Fruit fly (Drosophila melanogaster) whole organism, embryonic: ENCODE data around the gene AMPdeam.
A peak's percentile ranks its signal among the peaks of the same experiment; 100 is the strongest.

Experiments
- BtbVII ChIP-seq: fragments of 200-800 bp; sonication (Bioruptor generic); optimal IDR thresholded peaks from 3 replicates; lab custom pipeline; 2017; ENCODE audit warnings: missing biosample characterization, mild to moderate bottlenecking, missing genetic modification characterization
- CG11456 ChIP-seq: fragments of 200-800 bp; sonication (Bioruptor generic); IDR thresholded peaks from 3 replicates; pipeline ENCODE4 v1.3.6; 2022; ENCODE audit warnings: missing biosample characterization, missing genetic modification characterization
- CG11723 ChIP-seq: fragments of 200-800 bp; sonication (Bioruptor generic); optimal IDR thresholded peaks from 2 replicates; lab custom pipeline; 2017; ENCODE audit warnings: missing biosample characterization, mild to moderate bottlenecking, missing genetic modification characterization
- CG14050 ChIP-seq: fragments of 200-800 bp; sonication (Bioruptor generic); IDR thresholded peaks from 3 replicates; pipeline ENCODE4 v1.3.6; 2022; ENCODE audit warnings: missing biosample characterization, missing genetic modification characterization
- CG14441 ChIP-seq: fragments of 200-800 bp; sonication (Bioruptor generic); IDR thresholded peaks from 2 replicates; pipeline ENCODE4 v1.3.6; 2022; ENCODE audit warnings: missing biosample characterization, missing genetic modification characterization
- CG14710 ChIP-seq: fragments of 200-800 bp; sonication (Bioruptor generic); optimal IDR thresholded peaks from 3 replicates; lab custom pipeline; 2019; ENCODE audit warnings: missing biosample characterization, mild to moderate bottlenecking, missing genetic modification characterization, moderate library complexity
- CG15269 ChIP-seq: fragments of 200-800 bp; sonication (Bioruptor generic); optimal IDR thresholded peaks from 2 replicates; lab custom pipeline; 2018; ENCODE audit warnings: missing biosample characterization, mild to moderate bottlenecking, missing genetic modification characterization, moderate library complexity
- CG15696 ChIP-seq: fragments of 200-800 bp; sonication (Bioruptor generic); optimal IDR thresholded peaks from 2 replicates; lab custom pipeline; 2019; ENCODE audit warnings: missing biosample characterization, mild to moderate bottlenecking, missing genetic modification characterization, moderate library complexity
- CG17385 ChIP-seq: fragments of 200-800 bp; sonication (Bioruptor generic); optimal IDR thresholded peaks from 3 replicates; lab custom pipeline; 2018; ENCODE audit warnings: missing biosample characterization, mild to moderate bottlenecking, missing genetic modification characterization
- CG17829 ChIP-seq: fragments of 200-800 bp; optimal IDR thresholded peaks from 2 replicates; lab custom pipeline; 2019; ENCODE audit warnings: missing biosample characterization, mild to moderate bottlenecking, missing genetic modification characterization, moderate library complexity
- CG1792 ChIP-seq: fragments of 200-800 bp; sonication (Bioruptor generic); optimal IDR thresholded peaks from 2 replicates; lab custom pipeline; 2016; ENCODE audit warnings: missing biosample characterization, missing genetic modification characterization
- CG1832 ChIP-seq: fragments of 200-800 bp; sonication (Bioruptor generic); optimal IDR thresholded peaks from 2 replicates; lab custom pipeline; 2017; ENCODE audit warnings: missing biosample characterization, mild to moderate bottlenecking, missing genetic modification characterization, inconsistent platforms
- CG18476 ChIP-seq: fragments of 200-800 bp; sonication (Bioruptor generic); optimal IDR thresholded peaks from 2 replicates; lab custom pipeline; 2016; ENCODE audit warnings: missing biosample characterization, mild to moderate bottlenecking, missing genetic modification characterization
- CG2116 ChIP-seq: fragments of 200-800 bp; sonication (Bioruptor generic); optimal IDR thresholded peaks from 3 replicates; lab custom pipeline; 2018; ENCODE audit warnings: missing biosample characterization, mild to moderate bottlenecking, missing genetic modification characterization
- CG2120 ChIP-seq: fragments of 200-800 bp; sonication (Bioruptor generic); optimal IDR thresholded peaks from 3 replicates; lab custom pipeline; 2016; ENCODE audit warnings: missing biosample characterization, missing genetic modification characterization
- CG33213 ChIP-seq: fragments of 200-800 bp; sonication (Bioruptor generic); optimal IDR thresholded peaks from 3 replicates; lab custom pipeline; 2016; ENCODE audit warnings: missing biosample characterization, missing genetic modification characterization
- CG4424 ChIP-seq: fragments of 200-800 bp; sonication (Bioruptor generic); optimal IDR thresholded peaks from 3 replicates; lab custom pipeline; 2016; ENCODE audit warnings: missing biosample characterization, missing genetic modification characterization
- CG7357 ChIP-seq: fragments of 200-800 bp; sonication (Bioruptor generic); IDR thresholded peaks from 3 replicates; pipeline ENCODE4 v1.3.6; 2022; ENCODE audit warnings: missing biosample characterization, missing genetic modification characterization
- CG7839 ChIP-seq: fragments of 200-800 bp; sonication (Bioruptor generic); optimal IDR thresholded peaks from 3 replicates; lab custom pipeline; 2018; ENCODE audit warnings: missing biosample characterization, mild to moderate bottlenecking, missing genetic modification characterization, moderate library complexity
- CG9609 ChIP-seq: fragments of 200-800 bp; sonication (Bioruptor generic); optimal IDR thresholded peaks from 3 replicates; lab custom pipeline; 2016; ENCODE audit warnings: missing biosample characterization, missing genetic modification characterization
- CG9797 ChIP-seq: fragments of 200-800 bp; sonication (Bioruptor generic); optimal IDR thresholded peaks from 3 replicates; lab custom pipeline; 2018; ENCODE audit warnings: missing biosample characterization, mild to moderate bottlenecking, missing genetic modification characterization
- CG9932 ChIP-seq: fragments of 200-800 bp; sonication (Bioruptor generic); IDR thresholded peaks from 2 replicates; pipeline ENCODE4 v1.3.6; 2022; ENCODE audit warnings: missing biosample characterization, missing genetic modification characterization
- CTCF ChIP-seq: fragments of 200-800 bp; sonication (Bioruptor generic); optimal IDR thresholded peaks from 2 replicates; lab custom pipeline; 2017; ENCODE audit warnings: missing biosample characterization, mild to moderate bottlenecking, missing genetic modification characterization, moderate library complexity
- Dek ChIP-seq: fragments of 200-800 bp; sonication (Bioruptor generic); optimal IDR thresholded peaks from 3 replicates; lab custom pipeline; 2019; ENCODE audit warnings: missing biosample characterization, mild to moderate bottlenecking, missing genetic modification characterization, moderate library complexity
- GATAe ChIP-seq: fragments of 200-800 bp; sonication (Bioruptor generic); conservative IDR thresholded peaks from 2 replicates; pipeline ENCODE4 v1.3.6; 2022; ENCODE audit warnings: missing biosample characterization, missing genetic modification characterization
- Hr78 ChIP-seq, 2 experiments: fragments of 200-800 bp in 1 of 2; fragments of >200 bp in 1 of 2; sonication (Bioruptor generic) in 1 of 2; optimal IDR thresholded peaks; 2 replicates each; lab custom pipeline; 2017 to 2019; ENCODE audit warnings: missing biosample characterization in 2 of 2, missing genetic modification characterization in 2 of 2, mild to moderate bottlenecking in 1 of 2, moderate library complexity in 1 of 2
- NK7.1 ChIP-seq: fragments of 200-800 bp; sonication (Bioruptor generic); optimal IDR thresholded peaks from 3 replicates; lab custom pipeline; 2016; ENCODE audit warnings: missing biosample characterization, missing genetic modification characterization
- Nf-YB ChIP-seq: fragments of 200-800 bp; sonication (Bioruptor generic); optimal IDR thresholded peaks from 3 replicates; lab custom pipeline; 2019; ENCODE audit warnings: missing biosample characterization, mild to moderate bottlenecking, missing genetic modification characterization, moderate library complexity
- NfI ChIP-seq: fragments of 200-800 bp; sonication (Bioruptor generic); optimal IDR thresholded peaks from 3 replicates; lab custom pipeline; 2018; ENCODE audit warnings: missing biosample characterization, mild to moderate bottlenecking, missing genetic modification characterization, moderate library complexity
- Pdp1 ChIP-seq, 2 experiments: fragments of 200-800 bp; sonication (Bioruptor generic); optimal IDR thresholded peaks; 3 replicates each; lab custom pipeline; 2016; ENCODE audit warnings: missing biosample characterization in 2 of 2, missing genetic modification characterization in 2 of 2, mild to moderate bottlenecking in 1 of 2, moderate library complexity in 1 of 2
- Ssrp ChIP-seq: fragments of 200-800 bp; sonication (Bioruptor generic); optimal IDR thresholded peaks from 2 replicates; lab custom pipeline; 2018; ENCODE audit warnings: missing biosample characterization, mild to moderate bottlenecking, missing genetic modification characterization, moderate library complexity
- ash1 ChIP-seq: fragments of 200-800 bp; sonication (Bioruptor generic); optimal IDR thresholded peaks from 2 replicates; lab custom pipeline; 2018; ENCODE audit warnings: missing biosample characterization, mild to moderate bottlenecking, missing genetic modification characterization
- bab2 ChIP-seq: fragments of 200-800 bp; sonication (Bioruptor generic); optimal IDR thresholded peaks from 2 replicates; lab custom pipeline; 2016; ENCODE audit warnings: missing biosample characterization, missing genetic modification characterization
- exex ChIP-seq: fragments of 200-800 bp; sonication (Bioruptor generic); optimal IDR thresholded peaks from 4 replicates; lab custom pipeline; 2018; ENCODE audit warnings: missing biosample characterization, mild to moderate bottlenecking, missing genetic modification characterization, moderate library complexity
- gcm ChIP-seq: fragments of 200-800 bp; sonication (Bioruptor generic); optimal IDR thresholded peaks from 2 replicates; lab custom pipeline; 2019; ENCODE audit warnings: missing biosample characterization, mild to moderate bottlenecking, missing genetic modification characterization, moderate library complexity
- jigr1 ChIP-seq: fragments of 200-800 bp; sonication (Bioruptor generic); IDR thresholded peaks from 3 replicates; pipeline ENCODE4 v1.3.6; 2022; ENCODE audit warnings: missing biosample characterization, missing genetic modification characterization
- jumu ChIP-seq: fragments of 200-800 bp; sonication (Bioruptor generic); optimal IDR thresholded peaks from 3 replicates; lab custom pipeline; 2016; ENCODE audit warnings: missing biosample characterization, missing genetic modification characterization
- mam ChIP-seq: fragments of 200-800 bp; sonication (Bioruptor generic); optimal IDR thresholded peaks from 3 replicates; lab custom pipeline; 2016; ENCODE audit warnings: missing biosample characterization, missing genetic modification characterization
- nau ChIP-seq: fragments of 200-800 bp; sonication (Bioruptor generic); optimal IDR thresholded peaks from 3 replicates; lab custom pipeline; 2017; ENCODE audit warnings: missing biosample characterization, mild to moderate bottlenecking, missing genetic modification characterization, missing genetic modification reagents
- onecut ChIP-seq: fragments of 200-800 bp; sonication (Bioruptor generic); IDR thresholded peaks from 2 replicates; pipeline ENCODE4 v1.3.6; 2022; ENCODE audit warnings: missing biosample characterization, missing genetic modification characterization
- pan ChIP-seq, 4 experiments: fragments of >200 bp in 3 of 4; fragments of 200-800 bp in 1 of 4; sonication (Bioruptor generic) in 1 of 4; optimal IDR thresholded peaks in 3 of 4; IDR thresholded peaks in 1 of 4; 2 replicates each; pipeline versions ENCODE4 v1.3.6 to Lab custom; 2017 to 2022; ENCODE audit warnings: missing biosample characterization in 2 of 4, missing genetic modification characterization in 2 of 4, mixed read lengths in 1 of 4
- row ChIP-seq: fragments of 200-800 bp; sonication (Bioruptor generic); IDR thresholded peaks from 3 replicates; pipeline ENCODE4 v1.3.6; 2022; ENCODE audit warnings: missing biosample characterization, missing genetic modification characterization
- sens-2 ChIP-seq: fragments of 200-800 bp; sonication (Bioruptor generic); IDR thresholded peaks from 2 replicates; pipeline ENCODE4 v1.3.6; 2022; ENCODE audit warnings: missing biosample characterization, missing genetic modification characterization
- sisA ChIP-seq: fragments of 200-800 bp; sonication (Bioruptor generic); IDR thresholded peaks from 2 replicates; pipeline ENCODE4 v1.3.6; 2022; ENCODE audit warnings: missing biosample characterization, missing genetic modification characterization
- sr ChIP-seq: fragments of 200-800 bp; sonication (Bioruptor generic); IDR thresholded peaks from 3 replicates; pipeline ENCODE4 v1.3.6; 2022; ENCODE audit warnings: missing biosample characterization, missing genetic modification characterization
- twi ChIP-seq: fragments of 200-800 bp; optimal IDR thresholded peaks from 2 replicates; lab custom pipeline; 2019; ENCODE audit warnings: missing biosample characterization, mild to moderate bottlenecking, missing genetic modification characterization, moderate library complexity
- zf30C ChIP-seq: fragments of 200-800 bp; sonication (Bioruptor generic); optimal IDR thresholded peaks from 3 replicates; lab custom pipeline; 2018; ENCODE audit warnings: missing biosample characterization, mild to moderate bottlenecking, missing genetic modification characterization
- zfh1 ChIP-seq: fragments of 200-800 bp; sonication (Bioruptor generic); IDR thresholded peaks from 3 replicates; pipeline ENCODE4 v1.3.6; 2022; ENCODE audit warnings: missing biosample characterization, missing genetic modification characterization

AMPdeam gene

DNA sequence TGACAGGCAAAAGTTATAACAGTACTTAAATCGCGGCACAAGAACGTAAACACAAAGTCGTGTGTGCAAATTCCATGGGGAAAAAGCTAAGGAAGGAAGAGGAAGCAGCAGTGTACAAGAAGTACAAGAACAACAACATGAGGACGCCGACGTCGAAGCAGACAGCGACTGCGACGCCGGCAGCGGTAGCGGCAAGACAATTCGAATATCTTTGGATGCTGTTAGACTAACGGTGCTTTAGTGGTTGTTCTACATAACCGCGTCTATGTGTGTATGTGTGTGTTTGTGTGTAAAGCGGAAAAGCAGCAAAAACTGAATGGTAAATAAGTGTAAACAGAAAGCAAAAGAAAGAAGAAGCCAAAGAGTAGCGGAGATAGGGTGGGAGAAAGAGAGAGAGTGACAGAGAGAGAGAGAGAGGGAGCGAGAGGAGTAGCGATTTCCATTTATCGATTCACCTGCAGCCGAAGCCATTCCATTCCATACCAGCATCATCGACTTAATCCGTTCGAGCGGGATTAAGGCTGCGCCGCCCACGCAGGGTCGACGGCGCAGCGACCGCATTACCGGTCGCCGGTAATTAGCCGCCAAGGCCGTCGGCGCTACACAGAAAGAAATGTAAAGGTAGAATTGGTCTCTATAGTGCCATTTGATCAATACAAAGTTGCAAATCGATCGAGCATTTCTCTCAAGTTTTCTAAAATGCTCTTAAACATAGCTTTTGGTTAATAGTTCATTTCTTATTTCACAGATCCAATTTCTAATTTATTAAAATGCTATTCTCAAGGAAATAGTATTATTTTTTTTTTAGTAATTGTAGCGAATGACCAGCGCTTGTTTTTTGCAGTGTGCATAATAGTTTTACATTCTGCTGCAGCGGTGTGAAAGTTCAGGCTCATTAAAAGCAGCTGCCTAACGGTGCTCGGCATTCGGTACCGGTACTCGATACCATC lies 61.4 kb downstream of the AMPdeam start (continued):
- TF ChIP-seq zfh1 (GFP tag; lab: Robert Waterston, UW), result peak; percentile 41; the same call in 1 of the 3 replicates
- no peak for TF ChIP-seq GATAe (GFP tag; lab: Robert Waterston, UW)
- TF ChIP-seq CTCF (GFP tag; lab: Kevin White, UChicago), result no peak
- TF ChIP-seq CG33213 (GFP tag; lab: Kevin White, UChicago), result no peak
- 0 out of 2 replicates have a peak, but pooled peaks have one; percentile 13 for TF ChIP-seq CG9932 (GFP tag; lab: Robert Waterston, UW)
- TF ChIP-seq pan (optimal IDR thresholded peaks at IDR 0.05; lab: Kevin White, UChicago), result no peak
- TF ChIP-seq pan (GFP tag; optimal IDR thresholded peaks at IDR 0.05 in 1 of 2, IDR thresholded peaks at IDR 0.05 in 1 of 2), result peak in 1 of 2 experiments; percentile 34
- peak; percentile 94 for TF ChIP-seq onecut (GFP tag; lab: Robert Waterston, UW)
- TF ChIP-seq jigr1 (GFP tag; lab: Robert Waterston, UW), result no peak
- peak; percentile 30 for TF ChIP-seq jumu (GFP tag; lab: Kevin White, UChicago)
- peak; percentile 58 for TF ChIP-seq CG1832 (GFP tag; lab: Kevin White, UChicago)
- peak; percentile 70 for TF ChIP-seq Ssrp (tag; lab: Kevin White, UChicago)
- peak; percentile 27 for TF ChIP-seq Dek (tag; lab: Kevin White, UChicago)
- TF ChIP-seq sisA (GFP tag; lab: Robert Waterston, UW), result peak; percentile 59
- TF ChIP-seq nau (GFP tag; lab: Kevin White, UChicago), result peak; percentile 19
- TF ChIP-seq zf30C (GFP tag; lab: Kevin White, UChicago), result peak; percentile 41
- no peak for TF ChIP-seq twi (tag; lab: Kevin White, UChicago)
- TF ChIP-seq sens-2 (GFP tag; lab: Robert Waterston, UW), result 0 out of 2 replicates have a peak, but pooled peaks have one; percentile 20
- peak; percentile 42 for TF ChIP-seq NfI (GFP tag; lab: Kevin White, UChicago)
- TF ChIP-seq CG14441 (GFP tag; lab: Robert Waterston, UW), result 0 out of 2 replicates have a peak, but pooled peaks have one; percentile 28
- no peak for TF ChIP-seq ash1
- TF ChIP-seq CG1792 (GFP tag; lab: Kevin White, UChicago), result no peak
- no peak for TF ChIP-seq BtbVII (GFP tag; lab: Kevin White, UChicago)
- no peak for TF ChIP-seq Nf-YB
- TF ChIP-seq Pdp1 (GFP tag; optimal IDR thresholded peaks at IDR 0.05; lab: Kevin White, UChicago), result peak; percentile 12 to 45
- TF ChIP-seq CG18476 (GFP tag; lab: Kevin White, UChicago), result peak; percentile 28
- no peak for TF ChIP-seq CG11456 (GFP tag; lab: Robert Waterston, UW)
- TF ChIP-seq CG7839 (tag; lab: Kevin White, UChicago), result peak; percentile 72
- peak; percentile 4 for TF ChIP-seq CG2116 (GFP tag; lab: Kevin White, UChicago)
- peak; percentile 50 for TF ChIP-seq row
- peak; percentile 33 for TF ChIP-seq CG17829 (tag; lab: Kevin White, UChicago)
- TF ChIP-seq CG9609 (GFP tag; lab: Kevin White, UChicago), result no peak
- peak; percentile 22; the same call in 1 of the 3 replicates for TF ChIP-seq CG14050 (GFP tag; lab: Robert Waterston, UW)
- TF ChIP-seq CG15696, result peak; percentile 2
- TF ChIP-seq gcm (GFP tag; lab: Kevin White, UChicago), result peak; percentile 25
- TF ChIP-seq sr (GFP tag; lab: Robert Waterston, UW), result no peak
- peak; percentile 23 for TF ChIP-seq mam (GFP tag; lab: Kevin White, UChicago)
- no peak for TF ChIP-seq exex (tag; lab: Kevin White, UChicago)
- peak; percentile 61 for TF ChIP-seq CG15269
- peak; percentile 37 for TF ChIP-seq CG14710 (tag; lab: Kevin White, UChicago)
- peak; percentile 59 for TF ChIP-seq CG4424
- TF ChIP-seq Hr78 (GFP tag; optimal IDR thresholded peaks at IDR 0.05; lab: Kevin White, UChicago), result peak in 1 of 2 experiments; percentile 68
- no peak for TF ChIP-seq CG7357
- peak; percentile 75 for TF ChIP-seq CG17385 (GFP tag; lab: Kevin White, UChicago)
- TF ChIP-seq CG2120 (GFP tag; lab: Kevin White, UChicago), result peak; percentile 44
- peak; percentile 10 for TF ChIP-seq CG11723 (GFP tag; lab: Kevin White, UChicago)
- TF ChIP-seq CG9797 (GFP tag; lab: Kevin White, UChicago), result no peak
- TF ChIP-seq bab2, result no peak
- no peak for TF ChIP-seq NK7.1 (GFP tag; lab: Kevin White, UChicago)
